Worm (Caenorhabditis elegans) whole organism, L3 larva: Measurements from ENCODE around the gene F25E5.8.

Experiments
- aly-2 ChIP-seq: fragments of 150-350 bp; optimal IDR thresholded peaks from 2 replicates; lab custom pipeline; 2014; ENCODE audit warnings: missing biosample characterization, missing genetic modification characterization
- fkh-2 ChIP-seq: fragments of 150-350 bp; optimal IDR thresholded peaks from 2 replicates; lab custom pipeline; 2014; ENCODE audit warnings: missing biosample characterization, missing genetic modification reagents, missing genetic modification characterization
- fos-1 ChIP-seq: fragments of 150-350 bp; optimal IDR thresholded peaks from 2 replicates; lab custom pipeline; 2014; ENCODE audit warnings: missing biosample characterization, missing genetic modification characterization
- hmg-11 ChIP-seq: sonication (generic microtip); optimal IDR thresholded peaks from 2 replicates; lab custom pipeline; 2016; ENCODE audit warnings: missing genetic modification characterization, missing compliant biosample characterization
- jun-1 ChIP-seq: fragments of 150-350 bp; optimal IDR thresholded peaks from 2 replicates; lab custom pipeline; 2014; ENCODE audit warnings: missing biosample characterization, missing genetic modification reagents, missing genetic modification characterization
- lin-15B ChIP-seq: fragments of 150-350 bp; optimal IDR thresholded peaks from 2 replicates; lab custom pipeline; 2014; ENCODE audit warnings: missing biosample characterization, missing genetic modification characterization
- nhr-12 ChIP-seq: fragments of 150-350 bp; optimal IDR thresholded peaks from 2 replicates; lab custom pipeline; 2014; ENCODE audit warnings: missing biosample characterization, missing genetic modification characterization
- nhr-237 ChIP-seq: fragments of 150-350 bp; optimal IDR thresholded peaks from 2 replicates; lab custom pipeline; 2014; ENCODE audit warnings: missing biosample characterization, missing genetic modification characterization
- snpc-4 ChIP-seq: fragments of 150-350 bp; optimal IDR thresholded peaks from 2 replicates; lab custom pipeline; 2014; ENCODE audit warnings: missing biosample characterization, missing genetic modification characterization
- ztf-11 ChIP-seq: fragments of 150-350 bp; optimal IDR thresholded peaks from 2 replicates; lab custom pipeline; 2014; ENCODE audit warnings: missing biosample characterization, missing genetic modification characterization

- no peak for TF ChIP-seq nhr-12
- TF ChIP-seq nhr-237: no peak
- TF ChIP-seq fos-1: no peak
- no peak for TF ChIP-seq ztf-11 (tag; lab: Kevin White, UChicago)
- TF ChIP-seq lin-15B (tag; lab: Kevin White, UChicago): no peak
- no peak for TF ChIP-seq hmg-11 (tag; lab: Kevin White, UChicago)
- no peak for TF ChIP-seq jun-1
- TF ChIP-seq snpc-4: no peak
- TF ChIP-seq aly-2: no peak
- no peak for TF ChIP-seq fkh-2 (tag; lab: Kevin White, UChicago)
Observed at ce11 chrV:7411695-7412094, 24.0 kb upstream of the F25E5.8 start, which contains the start of gene str-41.
